Worm (Caenorhabditis elegans) whole organism, L3 larva: ENCODE data around the gene C50F7.9.

Experiments used
- elt-1 ChIP-seq: fragments of 150-350 bp; optimal IDR thresholded peaks from 2 replicates; lab custom pipeline; 2014; ENCODE audit warnings: missing biosample characterization, missing genetic modification characterization
- jun-1 ChIP-seq: fragments of 150-350 bp; optimal IDR thresholded peaks from 2 replicates; lab custom pipeline; 2014; ENCODE audit warnings: missing biosample characterization, missing genetic modification reagents, missing genetic modification characterization
- lin-39 ChIP-seq: fragments of 150-350 bp; optimal IDR thresholded peaks from 2 replicates; lab custom pipeline; 2018; ENCODE audit warnings: missing biosample characterization, missing genetic modification reagents, missing genetic modification characterization
- mdl-1 ChIP-seq: fragments of 150-350 bp; optimal IDR thresholded peaks from 2 replicates; lab custom pipeline; 2014; ENCODE audit warnings: missing biosample characterization, missing genetic modification characterization
- nhr-77 ChIP-seq: fragments of 150-350 bp; optimal IDR thresholded peaks from 2 replicates; lab custom pipeline; 2014; ENCODE audit warnings: missing biosample characterization, missing genetic modification characterization

ce11 chrIV:7712252-7712651 is 19.6 kb downstream of the C50F7.9 start:
- TF ChIP-seq elt-1 (tag; lab: Kevin White, UChicago) (no peak), mdl-1 (tag; lab: Kevin White, UChicago) (no peak), nhr-77 (tag; lab: Kevin White, UChicago) (no peak), jun-1 (tag; lab: Kevin White, UChicago) (no peak), lin-39 (tag; lab: Kevin White, UChicago) (no peak)
